Worm (Caenorhabditis elegans) whole organism, L3 larva: ENCODE data around the gene str-131.

Source experiments
- fkh-10 ChIP-seq: sonication (generic microtip); optimal IDR thresholded peaks from 2 replicates; lab custom pipeline; 2017; ENCODE audit warnings: missing biosample characterization, missing genetic modification reagents, missing genetic modification characterization
- zag-1 ChIP-seq: fragments of 150-350 bp; optimal IDR thresholded peaks from 2 replicates; lab custom pipeline; 2014; ENCODE audit warnings: missing biosample characterization, missing genetic modification characterization

DNA sequence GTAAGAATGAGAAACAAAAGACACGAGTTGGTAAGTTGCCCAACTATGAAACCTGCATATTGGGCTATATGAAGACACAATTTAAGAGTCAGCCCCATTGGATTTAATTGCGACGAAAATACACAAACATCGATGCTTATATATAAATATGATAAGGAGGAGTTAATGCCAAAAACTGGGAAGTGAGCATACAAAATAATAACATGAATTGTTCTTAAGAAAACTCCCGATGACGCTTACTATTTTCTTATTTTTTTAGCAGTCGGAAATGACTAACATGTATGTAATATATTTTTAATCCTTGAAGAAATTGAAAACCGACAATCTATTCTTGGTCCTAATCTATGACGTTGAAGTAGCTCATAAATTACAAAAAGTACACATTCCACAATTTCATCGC, 9.4 kb downstream of the str-131 start, which contains the start of gene str-144:
- TF ChIP-seq fkh-10 (GFP tag; lab: Kevin White, UChicago) = no peak
- no peak for TF ChIP-seq zag-1 (tag; lab: Kevin White, UChicago)
